Fruit fly (Drosophila melanogaster) whole organism, embryonic: ENCODE measurements around the gene thoc7.

Source experiments
- Asciz ChIP-seq: fragments of 200-800 bp; sonication (Bioruptor generic); optimal IDR thresholded peaks from 2 replicates; lab custom pipeline; 2017; ENCODE audit warnings: missing biosample characterization, mild to moderate bottlenecking, missing genetic modification characterization, missing genetic modification reagents
- Awh ChIP-seq: fragments of 200-800 bp; sonication (Bioruptor generic); IDR thresholded peaks from 2 replicates; pipeline ENCODE4, ENCODE4 v1.3.6; 2022; ENCODE audit warnings: missing biosample characterization, missing genetic modification characterization
- BEAF-32 ChIP-seq: fragments of 200-800 bp; sonication (Bioruptor generic); optimal IDR thresholded peaks from 3 replicates; lab custom pipeline; 2017; ENCODE audit warnings: missing biosample characterization, missing genetic modification characterization, mild to moderate bottlenecking, moderate library complexity, missing genetic modification reagents
- Blimp-1 ChIP-seq: fragments of 200-800 bp; sonication (Bioruptor generic); optimal IDR thresholded peaks from 3 replicates; lab custom pipeline; 2018; ENCODE audit warnings: missing biosample characterization, missing genetic modification characterization, mild to moderate bottlenecking, moderate library complexity, missing genetic modification reagents
- CG12071 ChIP-seq: fragments of 200-800 bp; sonication (Bioruptor generic); optimal IDR thresholded peaks from 3 replicates; lab custom pipeline; 2018; ENCODE audit warnings: missing biosample characterization, mild to moderate bottlenecking, missing genetic modification characterization
- CG12659 ChIP-seq: fragments of 200-800 bp; sonication (Bioruptor generic); optimal IDR thresholded peaks from 3 replicates; lab custom pipeline; 2017; ENCODE audit warnings: mild to moderate bottlenecking, missing biosample characterization, missing genetic modification reagents, missing genetic modification characterization
- CG13894 ChIP-seq: fragments of 200-800 bp; sonication (Bioruptor generic); optimal IDR thresholded peaks from 3 replicates; lab custom pipeline; 2018; ENCODE audit warnings: missing biosample characterization, mild to moderate bottlenecking, missing genetic modification characterization, moderate library complexity
- CG15514 ChIP-seq: fragments of 200-800 bp; sonication (Bioruptor generic); optimal IDR thresholded peaks from 3 replicates; lab custom pipeline; 2017; ENCODE audit warnings: missing biosample characterization, missing genetic modification characterization, mild to moderate bottlenecking, moderate library complexity, missing genetic modification reagents
- CG17361 ChIP-seq: fragments of 200-800 bp; sonication (Bioruptor generic); IDR thresholded peaks from 3 replicates; pipeline ENCODE4 v1.3.6; 2022; ENCODE audit warnings: missing biosample characterization, missing genetic modification characterization
- CG17568 ChIP-seq: fragments of 200-800 bp; sonication (Bioruptor generic); optimal IDR thresholded peaks from 2 replicates; lab custom pipeline; 2018; ENCODE audit warnings: missing biosample characterization, mild to moderate bottlenecking, missing genetic modification characterization, moderate library complexity
- CG2202 ChIP-seq: fragments of 200-800 bp; sonication (Bioruptor generic); optimal IDR thresholded peaks from 2 replicates; lab custom pipeline; 2018; ENCODE audit warnings: missing biosample characterization, mild to moderate bottlenecking, missing genetic modification characterization
- CG30403 ChIP-seq: fragments of 200-800 bp; sonication (Bioruptor generic); optimal IDR thresholded peaks from 3 replicates; lab custom pipeline; 2016; ENCODE audit warnings: missing biosample characterization, missing genetic modification characterization
- CG3065 ChIP-seq: fragments of 200-800 bp; sonication (Bioruptor generic); optimal IDR thresholded peaks from 2 replicates; lab custom pipeline; 2016; ENCODE audit warnings: missing biosample characterization, missing genetic modification characterization
- CG32772 ChIP-seq: fragments of 200-800 bp; sonication (Bioruptor generic); IDR thresholded peaks from 2 replicates; pipeline ENCODE4 v1.3.6; 2022; ENCODE audit warnings: missing biosample characterization, missing genetic modification characterization
- CG3281 ChIP-seq: fragments of 200-800 bp; sonication (Bioruptor generic); optimal IDR thresholded peaks from 3 replicates; lab custom pipeline; 2017; ENCODE audit warnings: missing biosample characterization, mild to moderate bottlenecking, missing genetic modification characterization
- CG3407 ChIP-seq: fragments of 200-800 bp; sonication (Bioruptor generic); optimal IDR thresholded peaks from 2 replicates; lab custom pipeline; 2018; ENCODE audit warnings: missing biosample characterization, mild to moderate bottlenecking, missing genetic modification characterization
- CG34376 ChIP-seq: fragments of 200-800 bp; sonication (Bioruptor generic); optimal IDR thresholded peaks from 2 replicates; lab custom pipeline; 2018; ENCODE audit warnings: missing biosample characterization, mild to moderate bottlenecking, missing genetic modification characterization
- CG43689 ChIP-seq: fragments of 200-800 bp; sonication (Bioruptor generic); IDR thresholded peaks from 2 replicates; pipeline ENCODE4 v1.3.6; 2022; ENCODE audit warnings: missing biosample characterization, missing genetic modification characterization
- CG6654 ChIP-seq: fragments of 200-800 bp; sonication (Bioruptor generic); optimal IDR thresholded peaks from 2 replicates; lab custom pipeline; 2017; ENCODE audit warnings: missing biosample characterization, mild to moderate bottlenecking, missing genetic modification characterization
- CG8089 ChIP-seq: fragments of 200-800 bp; sonication (Bioruptor generic); optimal IDR thresholded peaks from 3 replicates; lab custom pipeline; 2016; ENCODE audit warnings: missing biosample characterization, missing genetic modification characterization
- CG9932 ChIP-seq: fragments of 200-800 bp; sonication (Bioruptor generic); IDR thresholded peaks from 2 replicates; pipeline ENCODE4 v1.3.6; 2022; ENCODE audit warnings: missing biosample characterization, missing genetic modification characterization
- D19A ChIP-seq: fragments of 200-800 bp; optimal IDR thresholded peaks from 3 replicates; lab custom pipeline; 2019; ENCODE audit warnings: missing biosample characterization, mild to moderate bottlenecking, missing genetic modification characterization, moderate library complexity
- Dll ChIP-seq: fragments of 200-800 bp; sonication (Bioruptor generic); IDR thresholded peaks from 4 replicates; pipeline ENCODE4 v1.3.6; 2022; ENCODE audit warnings: missing biosample characterization, missing genetic modification characterization; ENCODE audit not compliant: partially characterized antibody
- Jarid2 ChIP-seq: fragments of 200-800 bp; sonication (Bioruptor generic); optimal IDR thresholded peaks from 3 replicates; lab custom pipeline; 2017; ENCODE audit warnings: mild to moderate bottlenecking, missing biosample characterization, missing genetic modification reagents, missing genetic modification characterization
- Lhr ChIP-seq: fragments of 200-800 bp; sonication (Bioruptor generic); optimal IDR thresholded peaks from 3 replicates; lab custom pipeline; 2017; ENCODE audit warnings: mild to moderate bottlenecking, missing biosample characterization, missing genetic modification reagents, missing genetic modification characterization
- Lim3 ChIP-seq: fragments of 200-800 bp; sonication (Bioruptor generic); IDR thresholded peaks from 2 replicates; pipeline ENCODE4 v1.3.6; 2022; ENCODE audit warnings: missing biosample characterization, missing genetic modification characterization
- Lpt ChIP-seq: fragments of >200 bp; optimal IDR thresholded peaks from 2 replicates; lab custom pipeline; 2018; ENCODE audit warnings: missing biosample characterization, missing genetic modification characterization
- Myb ChIP-seq: fragments of 200-800 bp; sonication (Bioruptor generic); optimal IDR thresholded peaks from 2 replicates; lab custom pipeline; 2016; ENCODE audit warnings: missing biosample characterization, missing genetic modification characterization
- Nf-YA ChIP-seq: fragments of 200-800 bp; sonication (Bioruptor generic); IDR thresholded peaks from 2 replicates; pipeline ENCODE4 v1.3.6; 2022; ENCODE audit warnings: missing biosample characterization, missing genetic modification characterization
- Nf-YC ChIP-seq: fragments of 200-800 bp; optimal IDR thresholded peaks from 3 replicates; lab custom pipeline; 2019; ENCODE audit warnings: missing biosample characterization, mild to moderate bottlenecking, missing genetic modification characterization, moderate library complexity
- Sox102F ChIP-seq: fragments of 200-800 bp; sonication (Bioruptor generic); optimal IDR thresholded peaks from 2 replicates; lab custom pipeline; 2018; ENCODE audit warnings: missing biosample characterization, mild to moderate bottlenecking, missing genetic modification characterization, moderate library complexity
- Sry-β ChIP-seq: fragments of 200-800 bp; sonication (Bioruptor generic); optimal IDR thresholded peaks from 2 replicates; lab custom pipeline; 2018; ENCODE audit warnings: missing biosample characterization, mild to moderate bottlenecking, missing genetic modification characterization, moderate library complexity
- Ssrp ChIP-seq: fragments of 200-800 bp; sonication (Bioruptor generic); optimal IDR thresholded peaks from 2 replicates; lab custom pipeline; 2018; ENCODE audit warnings: missing biosample characterization, mild to moderate bottlenecking, missing genetic modification characterization, moderate library complexity
- cato ChIP-seq: fragments of 200-800 bp; sonication (Bioruptor generic); optimal IDR thresholded peaks from 2 replicates; lab custom pipeline; 2016; ENCODE audit warnings: missing biosample characterization, missing genetic modification characterization, borderline replicate concordance
- fru ChIP-seq: fragments of >200 bp; optimal IDR thresholded peaks from 2 replicates; lab custom pipeline; 2017
- ftz-f1 ChIP-seq: fragments of 200-800 bp; sonication (Bioruptor generic); optimal IDR thresholded peaks from 2 replicates; lab custom pipeline; 2016; ENCODE audit warnings: missing biosample characterization, missing genetic modification characterization
- gcm2 ChIP-seq: fragments of 200-800 bp; sonication (Bioruptor generic); optimal IDR thresholded peaks from 2 replicates; lab custom pipeline; 2016; ENCODE audit warnings: missing biosample characterization, missing genetic modification characterization
- ind ChIP-seq: fragments of 200-800 bp; sonication (Bioruptor generic); optimal IDR thresholded peaks from 3 replicates; lab custom pipeline; 2016; ENCODE audit warnings: missing biosample characterization, missing genetic modification characterization
- kni ChIP-seq: fragments of 200-800 bp; sonication (Bioruptor generic); optimal IDR thresholded peaks from 3 replicates; lab custom pipeline; 2017; ENCODE audit warnings: mild to moderate bottlenecking, missing biosample characterization, missing genetic modification reagents, missing genetic modification characterization
- nau ChIP-seq: fragments of 200-800 bp; sonication (Bioruptor generic); optimal IDR thresholded peaks from 3 replicates; lab custom pipeline; 2017; ENCODE audit warnings: missing biosample characterization, mild to moderate bottlenecking, missing genetic modification characterization, missing genetic modification reagents
- odd ChIP-seq: fragments of 200-800 bp; sonication (Bioruptor generic); optimal IDR thresholded peaks from 2 replicates; lab custom pipeline; 2017; ENCODE audit warnings: missing biosample characterization, mild to moderate bottlenecking, missing genetic modification characterization
- pho ChIP-seq: fragments of 200-800 bp; sonication (Bioruptor generic); optimal IDR thresholded peaks from 2 replicates; lab custom pipeline; 2016; ENCODE audit warnings: missing biosample characterization, missing genetic modification characterization
- sisA ChIP-seq: fragments of 200-800 bp; sonication (Bioruptor generic); IDR thresholded peaks from 2 replicates; pipeline ENCODE4 v1.3.6; 2022; ENCODE audit warnings: missing biosample characterization, missing genetic modification characterization
- sqz ChIP-seq: fragments of 200-800 bp; sonication (Bioruptor generic); optimal IDR thresholded peaks from 3 replicates; lab custom pipeline; 2018; ENCODE audit warnings: missing biosample characterization, mild to moderate bottlenecking, missing genetic modification characterization
- tll ChIP-seq, 2 experiments: fragments of 200-800 bp in 1 of 2; fragments of >200 bp in 1 of 2; sonication (Bioruptor generic) in 1 of 2; optimal IDR thresholded peaks; 2 replicates each; lab custom pipeline; 2017 to 2019; ENCODE audit warnings: missing biosample characterization in 2 of 2, missing genetic modification characterization in 2 of 2, mild to moderate bottlenecking in 1 of 2, moderate library complexity in 1 of 2
- trem ChIP-seq: fragments of 200-800 bp; optimal IDR thresholded peaks from 3 replicates; lab custom pipeline; 2019; ENCODE audit warnings: missing biosample characterization, mild to moderate bottlenecking, missing genetic modification characterization, moderate library complexity
- usp ChIP-seq: fragments of >200 bp; optimal IDR thresholded peaks from 2 replicates; lab custom pipeline; 2017; ENCODE audit warnings: missing biosample characterization, missing genetic modification characterization
- wdn ChIP-seq: fragments of 200-800 bp; sonication (Bioruptor generic); IDR thresholded peaks from 2 replicates; pipeline ENCODE4 v1.3.6; 2022; ENCODE audit warnings: missing biosample characterization, missing genetic modification characterization

The thoc7 gene

dm6 chr3L:257618-258475, 45.4 kb upstream of the thoc7 start, which contains the start of the genes DIP2 and wac (continued):
- peak; percentile 81 for TF ChIP-seq Myb
- TF ChIP-seq Sry-β (GFP tag; lab: Kevin White, UChicago) = peak; percentile 13
- peak; percentile 49 for TF ChIP-seq cato (GFP tag; lab: Kevin White, UChicago)
- peak; percentile 71 for TF ChIP-seq CG32772 (GFP tag; lab: Robert Waterston, UW)
- peak; percentile 96 for TF ChIP-seq Dll (GFP tag; lab: Robert Waterston, UW)
- no peak for TF ChIP-seq CG17568
- no peak for TF ChIP-seq CG3407
- peak; percentile 85 for TF ChIP-seq Lhr (GFP tag; lab: Kevin White, UChicago)
- TF ChIP-seq CG12659 (GFP tag; lab: Kevin White, UChicago) = peak; percentile 94
- no peak for TF ChIP-seq CG43689
- peak; percentile 62 for TF ChIP-seq gcm2
- no peak for TF ChIP-seq CG6654 (GFP tag; lab: Kevin White, UChicago)
- TF ChIP-seq Ssrp (tag; lab: Kevin White, UChicago) = peak; percentile 16
- TF ChIP-seq nau (GFP tag; lab: Kevin White, UChicago) = no peak
- TF ChIP-seq wdn (GFP tag; lab: Robert Waterston, UW) = peak; percentile 61
- TF ChIP-seq Sox102F (GFP tag; lab: Kevin White, UChicago) = no peak
- peak; percentile 62; the same call in 2 of the 3 replicates for TF ChIP-seq CG17361 (GFP tag; lab: Robert Waterston, UW)
- peak; percentile 100 for TF ChIP-seq trem (tag; lab: Kevin White, UChicago)
- no peak for TF ChIP-seq sqz (GFP tag; lab: Kevin White, UChicago)
- TF ChIP-seq Awh (GFP tag; lab: Robert Waterston, UW) = 0 out of 2 replicates have a peak, but pooled peaks have one; percentile 40
- peak; percentile 96 for TF ChIP-seq BEAF-32 (GFP tag; lab: Kevin White, UChicago)
- TF ChIP-seq CG2202 (tag; lab: Kevin White, UChicago) = no peak
- TF ChIP-seq D19A (tag; lab: Kevin White, UChicago) = peak; percentile 54
- peak; percentile 85 for TF ChIP-seq pho
- TF ChIP-seq Blimp-1 (GFP tag; lab: Kevin White, UChicago) = no peak
- no peak for TF ChIP-seq fru (lab: Kevin White, UChicago)
- peak; percentile 45 for TF ChIP-seq CG13894 (tag; lab: Kevin White, UChicago)
- TF ChIP-seq CG30403 (GFP tag; lab: Kevin White, UChicago) = peak; percentile 83
- peak; percentile 83 for TF ChIP-seq ind (GFP tag; lab: Kevin White, UChicago)
- peak; percentile 84 for TF ChIP-seq CG34376 (GFP tag; lab: Kevin White, UChicago)
- peak; percentile 57 for TF ChIP-seq CG3281 (GFP tag; lab: Kevin White, UChicago)
- TF ChIP-seq CG3065 (GFP tag; lab: Kevin White, UChicago) = peak; percentile 64
- no peak for TF ChIP-seq usp (GFP tag; lab: Kevin White, UChicago)
- TF ChIP-seq CG9932 (GFP tag; lab: Robert Waterston, UW) = peak; percentile 94
- TF ChIP-seq Lpt = no peak
- TF ChIP-seq CG15514 = peak; percentile 97
- TF ChIP-seq Asciz (GFP tag; lab: Kevin White, UChicago) = no peak
- TF ChIP-seq odd (GFP tag; lab: Kevin White, UChicago) = peak; percentile 51
- no peak for TF ChIP-seq Lim3 (GFP tag; lab: Robert Waterston, UW)
- peak; percentile 75 for TF ChIP-seq Nf-YC
- TF ChIP-seq CG12071 (GFP tag; lab: Kevin White, UChicago) = no peak
- no peak for TF ChIP-seq Jarid2 (GFP tag; lab: Kevin White, UChicago)
- peak; percentile 79 for TF ChIP-seq sisA (GFP tag; lab: Robert Waterston, UW)
- no peak for TF ChIP-seq tll (GFP tag; optimal IDR thresholded peaks at IDR 0.05; lab: Kevin White, UChicago)
- peak; percentile 71 for TF ChIP-seq kni (GFP tag; lab: Kevin White, UChicago)
- TF ChIP-seq CG8089 (GFP tag; lab: Kevin White, UChicago) = peak; percentile 73
- TF ChIP-seq Nf-YA (GFP tag; lab: Robert Waterston, UW) = no peak
- peak; percentile 26 for TF ChIP-seq ftz-f1 (GFP tag; lab: Kevin White, UChicago)
